Fruit fly (Drosophila melanogaster) whole organism, embryonic: ENCODE measurements around the gene CG34248.
A peak's percentile ranks its signal among the peaks of the same experiment; 100 is the strongest.

Source experiments
- Atf-2 ChIP-seq: fragments of 200-800 bp; sonication (Bioruptor generic); optimal IDR thresholded peaks from 2 replicates; lab custom pipeline; 2016; ENCODE audit warnings: missing biosample characterization, missing genetic modification characterization
- C15 ChIP-seq: fragments of 200-800 bp; sonication (Bioruptor generic); IDR thresholded peaks from 3 replicates; pipeline ENCODE4 v1.3.6; 2022; ENCODE audit warnings: missing biosample characterization, missing genetic modification characterization
- CG10366 ChIP-seq: fragments of 200-800 bp; sonication (Bioruptor generic); IDR thresholded peaks from 2 replicates; pipeline ENCODE4 v1.3.6; 2022; ENCODE audit warnings: missing biosample characterization, missing genetic modification characterization
- CG11723 ChIP-seq: fragments of 200-800 bp; sonication (Bioruptor generic); optimal IDR thresholded peaks from 2 replicates; lab custom pipeline; 2017; ENCODE audit warnings: missing biosample characterization, mild to moderate bottlenecking, missing genetic modification characterization
- CG15269 ChIP-seq: fragments of 200-800 bp; sonication (Bioruptor generic); optimal IDR thresholded peaks from 2 replicates; lab custom pipeline; 2018; ENCODE audit warnings: missing biosample characterization, mild to moderate bottlenecking, missing genetic modification characterization, moderate library complexity
- CG1603 ChIP-seq: fragments of 200-800 bp; sonication (Bioruptor generic); optimal IDR thresholded peaks from 2 replicates; lab custom pipeline; 2019; ENCODE audit warnings: missing biosample characterization, mild to moderate bottlenecking, missing genetic modification characterization, moderate library complexity
- CG17568 ChIP-seq: fragments of 200-800 bp; sonication (Bioruptor generic); optimal IDR thresholded peaks from 2 replicates; lab custom pipeline; 2018; ENCODE audit warnings: missing biosample characterization, mild to moderate bottlenecking, missing genetic modification characterization, moderate library complexity
- CG2129 ChIP-seq: fragments of 200-800 bp; sonication (Bioruptor generic); IDR thresholded peaks from 2 replicates; pipeline ENCODE4 v1.3.6; 2022; ENCODE audit warnings: missing biosample characterization, missing genetic modification characterization; ENCODE audit not compliant: partially characterized antibody
- CG2199 ChIP-seq: fragments of 200-800 bp; sonication (Bioruptor generic); IDR thresholded peaks from 3 replicates; pipeline ENCODE4 v1.3.6; 2022; ENCODE audit warnings: missing biosample characterization, missing genetic modification characterization
- CG34224 ChIP-seq: fragments of 200-800 bp; sonication (Bioruptor generic); IDR thresholded peaks from 3 replicates; pipeline ENCODE4 v1.3.6; 2022; ENCODE audit warnings: missing biosample characterization, missing genetic modification characterization; ENCODE audit not compliant: partially characterized antibody
- CG4424 ChIP-seq: fragments of 200-800 bp; sonication (Bioruptor generic); optimal IDR thresholded peaks from 3 replicates; lab custom pipeline; 2016; ENCODE audit warnings: missing biosample characterization, missing genetic modification characterization
- CG6854 ChIP-seq: fragments of 200-800 bp; sonication (Bioruptor generic); optimal IDR thresholded peaks from 3 replicates; lab custom pipeline; 2017; ENCODE audit warnings: missing biosample characterization, mild to moderate bottlenecking, missing genetic modification characterization
- CG7271 ChIP-seq: fragments of 200-800 bp; sonication (Bioruptor generic); optimal IDR thresholded peaks from 2 replicates; lab custom pipeline; 2018; ENCODE audit warnings: missing biosample characterization, mild to moderate bottlenecking, missing genetic modification characterization, moderate library complexity
- CG7786 ChIP-seq: fragments of 200-800 bp; sonication (Bioruptor generic); optimal IDR thresholded peaks from 2 replicates; lab custom pipeline; 2016; ENCODE audit warnings: missing biosample characterization, missing genetic modification characterization
- CG7963 ChIP-seq: fragments of 200-800 bp; sonication (Bioruptor generic); IDR thresholded peaks from 3 replicates; pipeline ENCODE4 v1.3.6; 2022; ENCODE audit warnings: missing biosample characterization, missing genetic modification characterization; ENCODE audit not compliant: partially characterized antibody
- CG9932 ChIP-seq: fragments of 200-800 bp; sonication (Bioruptor generic); IDR thresholded peaks from 2 replicates; pipeline ENCODE4 v1.3.6; 2022; ENCODE audit warnings: missing biosample characterization, missing genetic modification characterization
- Dp ChIP-seq: fragments of 200-800 bp; sonication (Bioruptor generic); optimal IDR thresholded peaks from 2 replicates; lab custom pipeline; 2018; ENCODE audit warnings: missing biosample characterization, mild to moderate bottlenecking, missing genetic modification characterization, moderate library complexity
- Med ChIP-seq: fragments of 200-800 bp; sonication (Bioruptor generic); peaks from one replicate; lab custom pipeline; 2016; ENCODE audit warnings: missing biosample characterization, missing genetic modification characterization, mild to moderate bottlenecking, inconsistent platforms, moderate library complexity
- Mrtf ChIP-seq: fragments of 200-800 bp; sonication (Bioruptor generic); IDR thresholded peaks from 3 replicates; pipeline ENCODE4 v1.3.6; 2022; ENCODE audit warnings: missing biosample characterization, missing genetic modification characterization
- Rx ChIP-seq: fragments of 200-800 bp; sonication (Bioruptor generic); IDR thresholded peaks from 2 replicates; pipeline ENCODE4 v1.3.6; 2022; ENCODE audit warnings: missing biosample characterization, missing genetic modification characterization
- Spps ChIP-seq: fragments of 200-800 bp; sonication (Bioruptor generic); optimal IDR thresholded peaks from 2 replicates; lab custom pipeline; 2018; ENCODE audit warnings: missing biosample characterization, mild to moderate bottlenecking, missing genetic modification characterization
- Ssrp ChIP-seq: fragments of 200-800 bp; sonication (Bioruptor generic); optimal IDR thresholded peaks from 2 replicates; lab custom pipeline; 2018; ENCODE audit warnings: missing biosample characterization, mild to moderate bottlenecking, missing genetic modification characterization, moderate library complexity
- TFAM ChIP-seq: fragments of 200-800 bp; sonication (Bioruptor generic); optimal IDR thresholded peaks from 2 replicates; lab custom pipeline; 2017; ENCODE audit warnings: missing biosample characterization, missing genetic modification characterization, inconsistent platforms
- Taf1 ChIP-seq: fragments of 200-800 bp; sonication (Bioruptor generic); IDR thresholded peaks from 2 replicates; pipeline ENCODE4 v1.3.6; 2022; ENCODE audit warnings: missing biosample characterization, missing genetic modification characterization
- Vsx1 ChIP-seq: fragments of 200-800 bp; sonication (Bioruptor generic); optimal IDR thresholded peaks from 2 replicates; lab custom pipeline; 2017; ENCODE audit warnings: missing biosample characterization, mild to moderate bottlenecking, missing genetic modification characterization, missing genetic modification reagents
- ase ChIP-seq: fragments of 200-800 bp; sonication (Bioruptor generic); IDR thresholded peaks from 3 replicates; pipeline ENCODE4 v1.3.6; 2022; ENCODE audit warnings: missing biosample characterization, missing genetic modification characterization
- bigmax ChIP-seq: fragments of 200-800 bp; sonication (Bioruptor generic); optimal IDR thresholded peaks from 2 replicates; lab custom pipeline; 2018; ENCODE audit warnings: missing biosample characterization, mild to moderate bottlenecking, missing genetic modification characterization
- chif ChIP-seq, 2 experiments: fragments of 200-800 bp; sonication (Bioruptor generic); optimal IDR thresholded peaks; 3 replicates each; lab custom pipeline; 2016; ENCODE audit warnings: missing biosample characterization in 2 of 2, missing genetic modification characterization in 2 of 2
- chinmo ChIP-seq: fragments of 200-800 bp; sonication (Bioruptor generic); IDR thresholded peaks from 4 replicates; pipeline ENCODE4 v1.3.6; 2022; ENCODE audit warnings: missing biosample characterization, missing genetic modification characterization; ENCODE audit not compliant: partially characterized antibody
- dimm ChIP-seq: fragments of 200-800 bp; sonication (Bioruptor generic); IDR thresholded peaks from 2 replicates; pipeline ENCODE4 v1.3.6; 2022; ENCODE audit warnings: missing biosample characterization, missing genetic modification characterization
- disco-r ChIP-seq: fragments of 200-800 bp; sonication (Bioruptor generic); optimal IDR thresholded peaks from 2 replicates; lab custom pipeline; 2016; ENCODE audit warnings: missing biosample characterization, missing genetic modification characterization
- exex ChIP-seq: fragments of 200-800 bp; sonication (Bioruptor generic); optimal IDR thresholded peaks from 4 replicates; lab custom pipeline; 2018; ENCODE audit warnings: missing biosample characterization, mild to moderate bottlenecking, missing genetic modification characterization, moderate library complexity
- gem ChIP-seq: fragments of 200-800 bp; sonication (Bioruptor generic); optimal IDR thresholded peaks from 2 replicates; lab custom pipeline; 2019; ENCODE audit warnings: missing biosample characterization, mild to moderate bottlenecking, missing genetic modification characterization, moderate library complexity
- gro ChIP-seq: fragments of 200-800 bp; sonication (Bioruptor generic); optimal IDR thresholded peaks from 2 replicates; lab custom pipeline; 2016; ENCODE audit warnings: missing biosample characterization, missing genetic modification characterization
- jumu ChIP-seq: fragments of 200-800 bp; sonication (Bioruptor generic); optimal IDR thresholded peaks from 3 replicates; lab custom pipeline; 2016; ENCODE audit warnings: missing biosample characterization, missing genetic modification characterization
- kni ChIP-seq: fragments of 200-800 bp; sonication (Bioruptor generic); optimal IDR thresholded peaks from 3 replicates; lab custom pipeline; 2017; ENCODE audit warnings: mild to moderate bottlenecking, missing biosample characterization, missing genetic modification reagents, missing genetic modification characterization
- mld ChIP-seq: fragments of 200-800 bp; sonication (Bioruptor generic); IDR thresholded peaks from 3 replicates; pipeline ENCODE4 v1.3.6; 2022; ENCODE audit warnings: missing biosample characterization, missing genetic modification characterization; ENCODE audit not compliant: partially characterized antibody
- pita ChIP-seq: fragments of 200-800 bp; sonication (Bioruptor generic); optimal IDR thresholded peaks from 2 replicates; lab custom pipeline; 2017; ENCODE audit warnings: missing biosample characterization, mild to moderate bottlenecking, missing genetic modification characterization
- pros ChIP-seq: fragments of 200-800 bp; sonication (Bioruptor generic); optimal IDR thresholded peaks from 3 replicates; lab custom pipeline; 2019; ENCODE audit warnings: missing biosample characterization, mild to moderate bottlenecking, missing genetic modification characterization, moderate library complexity
- ranshi ChIP-seq: fragments of 200-800 bp; sonication (Bioruptor generic); IDR thresholded peaks from 2 replicates; pipeline ENCODE4 v1.3.6; 2022; ENCODE audit warnings: missing biosample characterization, missing genetic modification characterization
- rib ChIP-seq: fragments of 200-800 bp; sonication (Bioruptor generic); IDR thresholded peaks from 2 replicates; pipeline ENCODE4 v1.3.6; 2022; ENCODE audit warnings: missing biosample characterization, missing genetic modification characterization
- seq ChIP-seq: fragments of 200-800 bp; sonication (Bioruptor generic); IDR thresholded peaks from 2 replicates; pipeline ENCODE4 v1.3.6; 2022; ENCODE audit warnings: missing biosample characterization, missing genetic modification characterization
- sisA ChIP-seq: fragments of 200-800 bp; sonication (Bioruptor generic); IDR thresholded peaks from 2 replicates; pipeline ENCODE4 v1.3.6; 2022; ENCODE audit warnings: missing biosample characterization, missing genetic modification characterization
- sna ChIP-seq: fragments of 200-800 bp; sonication (Bioruptor generic); IDR thresholded peaks from 2 replicates; pipeline ENCODE4 v1.3.6; 2022; ENCODE audit warnings: missing biosample characterization, missing genetic modification characterization; ENCODE audit not compliant: partially characterized antibody
- tll ChIP-seq, 2 experiments: fragments of 200-800 bp in 1 of 2; fragments of >200 bp in 1 of 2; sonication (Bioruptor generic) in 1 of 2; optimal IDR thresholded peaks; 2 replicates each; lab custom pipeline; 2017 to 2019; ENCODE audit warnings: missing biosample characterization in 2 of 2, missing genetic modification characterization in 2 of 2, mild to moderate bottlenecking in 1 of 2, moderate library complexity in 1 of 2
- tna ChIP-seq: fragments of 200-800 bp; sonication (Bioruptor generic); IDR thresholded peaks from 2 replicates; pipeline ENCODE4 v1.3.6; 2022; ENCODE audit warnings: missing biosample characterization, missing genetic modification characterization; ENCODE audit not compliant: partially characterized antibody
- tup ChIP-seq: fragments of 200-800 bp; sonication (Bioruptor generic); optimal IDR thresholded peaks from 2 replicates; lab custom pipeline; 2016; ENCODE audit warnings: missing biosample characterization, mild to moderate bottlenecking, missing genetic modification characterization, moderate library complexity
- zfh1 ChIP-seq: fragments of 200-800 bp; sonication (Bioruptor generic); IDR thresholded peaks from 3 replicates; pipeline ENCODE4 v1.3.6; 2022; ENCODE audit warnings: missing biosample characterization, missing genetic modification characterization

CG34248 gene

dm6 chr3L:16231857-16232256 lies 38.8 kb downstream of the CG34248 start, which contains the start of the genes PDCD-5 and MED10 (continued):
- TF ChIP-seq CG10366 (GFP tag; lab: Robert Waterston, UW), result no peak
- TF ChIP-seq sisA (GFP tag; lab: Robert Waterston, UW), result no peak
- TF ChIP-seq rib (GFP tag; lab: Robert Waterston, UW), result no peak
- TF ChIP-seq CG4424 (GFP tag; lab: Kevin White, UChicago), result no peak
- no peak for TF ChIP-seq CG17568 (GFP tag; lab: Kevin White, UChicago)
- no peak for TF ChIP-seq CG7271 (tag; lab: Kevin White, UChicago)
- no peak for TF ChIP-seq Spps (tag; lab: Kevin White, UChicago)
- no peak for TF ChIP-seq CG11723 (GFP tag; lab: Kevin White, UChicago)
- no peak for TF ChIP-seq zfh1
- no peak for TF ChIP-seq pita (GFP tag; lab: Kevin White, UChicago)
- TF ChIP-seq tna (GFP tag; lab: Robert Waterston, UW), result no peak

dm6 chr3L:16228659-16229205 lies 42.0 kb downstream of the CG34248 start, which contains the start of gene Tmx3:
Gene Tmx3, plus strand, starts transcription at chr3L:16229100.
- peak; percentile 47 for TF ChIP-seq Atf-2 (GFP tag; lab: Kevin White, UChicago)
- TF ChIP-seq tup, result peak; percentile 40
- peak; percentile 58 for TF ChIP-seq seq (GFP tag; lab: Robert Waterston, UW)
- TF ChIP-seq CG7963, result no peak
- peak; percentile 11 for TF ChIP-seq CG6854 (GFP tag; lab: Kevin White, UChicago)
- TF ChIP-seq pros (GFP tag; lab: Kevin White, UChicago), result no peak
- TF ChIP-seq mld (GFP tag; lab: Robert Waterston, UW), result no peak
- TF ChIP-seq Rx (GFP tag; lab: Robert Waterston, UW), result peak; percentile 89
- TF ChIP-seq ase (GFP tag; lab: Robert Waterston, UW), result peak; percentile 86
- TF ChIP-seq CG7786 (GFP tag; lab: Kevin White, UChicago), result peak; percentile 38
- peak; percentile 28 for TF ChIP-seq Dp (GFP tag; lab: Kevin White, UChicago)
- TF ChIP-seq chif (GFP tag; optimal IDR thresholded peaks at IDR 0.05; lab: Kevin White, UChicago), result peak; percentile 42 to 45
- peak; percentile 25; the same call in 1 of the 3 replicates for TF ChIP-seq CG2199 (GFP tag; lab: Robert Waterston, UW)
- TF ChIP-seq bigmax (GFP tag; lab: Kevin White, UChicago), result no peak
- TF ChIP-seq sna, result no peak
- no peak for TF ChIP-seq exex (tag; lab: Kevin White, UChicago)
- no peak for TF ChIP-seq gro (GFP tag; lab: Kevin White, UChicago)
- peak; percentile 96 for TF ChIP-seq gem (tag; lab: Kevin White, UChicago)
- peak in 1 of 2 experiments; percentile 24 for TF ChIP-seq tll (GFP tag; optimal IDR thresholded peaks at IDR 0.05; lab: Kevin White, UChicago)
- no peak for TF ChIP-seq chinmo (GFP tag; lab: Robert Waterston, UW)
- TF ChIP-seq kni (GFP tag; lab: Kevin White, UChicago), result no peak
- TF ChIP-seq Taf1 (GFP tag; lab: Robert Waterston, UW), result peak; percentile 79
- TF ChIP-seq disco-r (GFP tag; lab: Kevin White, UChicago), result peak; percentile 14
- peak; percentile 96 for TF ChIP-seq CG9932 (GFP tag; lab: Robert Waterston, UW)
- peak; percentile 95 for TF ChIP-seq ranshi (GFP tag; lab: Robert Waterston, UW)
- TF ChIP-seq CG34224 (GFP tag; lab: Robert Waterston, UW), result no peak
- TF ChIP-seq Ssrp (tag; lab: Kevin White, UChicago), result peak; percentile 92
- no peak for TF ChIP-seq Vsx1 (GFP tag; lab: Kevin White, UChicago)
- TF ChIP-seq C15, result peak; percentile 76; the same call in 2 of the 3 replicates
- no peak for TF ChIP-seq TFAM (GFP tag; lab: Kevin White, UChicago)
- no peak for TF ChIP-seq CG2129 (GFP tag; lab: Robert Waterston, UW)
- TF ChIP-seq CG1603 (tag; lab: Kevin White, UChicago), result peak; percentile 38
- peak; percentile 23 for TF ChIP-seq jumu (GFP tag; lab: Kevin White, UChicago)
- peak; percentile 90 for TF ChIP-seq CG15269 (tag; lab: Kevin White, UChicago)
- peak; percentile 84; the same call in 2 of the 3 replicates for TF ChIP-seq Mrtf (GFP tag; lab: Robert Waterston, UW)
- TF ChIP-seq dimm (GFP tag; lab: Robert Waterston, UW), result peak; percentile 84
- peak; percentile 94 for TF ChIP-seq Med (GFP tag; lab: Kevin White, UChicago)
